Worm (Caenorhabditis elegans): ENCODE data around the gene ZC168.2.

DNA sequence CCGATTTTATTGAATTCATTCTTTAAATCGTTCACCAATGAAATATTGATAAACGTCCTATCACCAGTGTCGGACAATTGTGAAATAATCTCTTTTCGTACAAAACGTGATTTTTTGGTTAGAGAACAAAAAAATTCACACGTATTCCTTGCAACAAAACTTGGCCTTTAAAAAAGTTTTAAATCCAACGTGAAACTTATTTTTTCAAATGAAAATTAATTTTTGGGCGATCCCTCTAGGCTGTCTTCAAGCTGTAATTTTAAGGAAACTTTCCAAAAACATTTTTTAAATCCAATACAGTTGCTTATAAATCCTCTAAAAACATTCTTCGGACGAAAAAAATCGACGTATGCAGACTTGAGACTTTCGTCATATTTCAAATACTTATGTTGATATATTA, 26.9 kb downstream of the ZC168.2 start, which contains the start of gene T25B9.5:
- no peak for TF ChIP-seq ama-1 (optimal IDR thresholded peaks at IDR 0.05)
- TF ChIP-seq mdl-1 (tag; optimal IDR thresholded peaks at IDR 0.05): no peak
- TF ChIP-seq mes-2 (tag; optimal IDR thresholded peaks at IDR 0.05; ENCODE audit: poor library complexity, severe bottlenecking): no peak
- no peak for TF ChIP-seq T26A8.4 (GFP tag; IDR thresholded peaks at IDR 0.05)
- no peak for TF ChIP-seq dpl-1 (GFP tag; optimal IDR thresholded peaks at IDR 0.05)
- no peak for TF ChIP-seq F26F4.8 (GFP tag; conservative IDR thresholded peaks at IDR 0.05)
- TF ChIP-seq nhr-11 (tag; optimal IDR thresholded peaks at IDR 0.05): no peak
- TF ChIP-seq sdz-12 (GFP tag; optimal IDR thresholded peaks at IDR 0.05): no peak
- no peak for TF ChIP-seq lir-3 (tag; optimal IDR thresholded peaks at IDR 0.05)
